Fruit fly (Drosophila melanogaster): ENCODE measurements around the gene RpL9.
A peak's percentile ranks its signal among the peaks of the same experiment; 100 is the strongest.

RpL9 gene

dm6 chr2L:10987370-10987853 lies 16.6 kb downstream of the RpL9 start, which contains the start of the genes piwi and CG12253 (continued):
- TF ChIP-seq CG2116 (GFP tag; optimal IDR thresholded peaks at IDR 0.05) = peak; percentile 57
- peak; percentile 43; the same call in 1 of the 2 replicates for TF ChIP-seq CG6689 (GFP tag; IDR thresholded peaks at IDR 0.05)
- no peak for TF ChIP-seq Rx (GFP tag; IDR thresholded peaks at IDR 0.05)
- peak; percentile 74 for TF ChIP-seq CG11247 (GFP tag; IDR thresholded peaks at IDR 0.05)
- TF ChIP-seq CkIIα-i1 (GFP tag; IDR thresholded peaks at IDR 0.05) = no peak
- TF ChIP-seq Lim3 (GFP tag; IDR thresholded peaks at IDR 0.05) = 0 out of 2 replicates have a peak, but pooled peaks have one; percentile 11
- TF ChIP-seq Blimp-1 (GFP tag; optimal IDR thresholded peaks at IDR 0.05) = no peak
- no peak for TF ChIP-seq CG7372 (GFP tag; IDR thresholded peaks at IDR 0.05)
- TF ChIP-seq CG3163 (GFP tag; optimal IDR thresholded peaks at IDR 0.05) = no peak
- peak; percentile 49; the same call in 1 of the 2 replicates for TF ChIP-seq Ada2b (GFP tag; IDR thresholded peaks at IDR 0.05)
- no peak for TF ChIP-seq exex (tag; optimal IDR thresholded peaks at IDR 0.05)
- peak; percentile 76 for TF ChIP-seq CG2712 (tag; optimal IDR thresholded peaks at IDR 0.05)
- no peak for TF ChIP-seq Trl (optimal IDR thresholded peaks at IDR 0.05)
- TF ChIP-seq Trl (GFP tag; optimal IDR thresholded peaks at IDR 0.05) = peak; percentile 20
- peak; percentile 57 for TF ChIP-seq org-1 (GFP tag; optimal IDR thresholded peaks at IDR 0.05)
- TF ChIP-seq az2 (GFP tag; optimal IDR thresholded peaks at IDR 0.05) = peak; percentile 74
- TF ChIP-seq tgo (GFP tag; IDR thresholded peaks at IDR 0.05) = peak; percentile 91
- TF ChIP-seq CG14965 (GFP tag; optimal IDR thresholded peaks at IDR 0.05; ENCODE audit: borderline replicate concordance) = no peak
- TF ChIP-seq CG30403 (GFP tag; optimal IDR thresholded peaks at IDR 0.05) = peak; percentile 93
- no peak for TF ChIP-seq prd (optimal IDR thresholded peaks at IDR 0.05)
- TF ChIP-seq prd (GFP tag; IDR thresholded peaks at IDR 0.05) = peak; percentile 44; the same call in 2 of the 3 replicates
- peak; percentile 25 for TF ChIP-seq CG9609 (GFP tag; optimal IDR thresholded peaks at IDR 0.05)
- TF ChIP-seq CG7745 (tag; optimal IDR thresholded peaks at IDR 0.05) = no peak
- peak; percentile 61 for TF ChIP-seq cato (GFP tag; optimal IDR thresholded peaks at IDR 0.05; ENCODE audit: borderline replicate concordance)
- TF ChIP-seq ewg (GFP tag; optimal IDR thresholded peaks at IDR 0.05) = peak; percentile 64
- TF ChIP-seq CG14014 (GFP tag; IDR thresholded peaks at IDR 0.05) = peak; percentile 66; the same call in 1 of the 2 replicates
- TF ChIP-seq E2f1 (GFP tag; IDR thresholded peaks at IDR 0.05) = peak; percentile 29; the same call in 1 of the 2 replicates
- TF ChIP-seq CG14441 (GFP tag; IDR thresholded peaks at IDR 0.05) = 0 out of 2 replicates have a peak, but pooled peaks have one; percentile 40
- no peak for TF ChIP-seq Mad (GFP tag; optimal IDR thresholded peaks at IDR 0.05)
- TF ChIP-seq Med (GFP tag) = peak; percentile 58
- TF ChIP-seq Antp (GFP tag; optimal IDR thresholded peaks at IDR 0.05) = peak; percentile 7
- peak; percentile 49 for TF ChIP-seq CG9727 (GFP tag; optimal IDR thresholded peaks at IDR 0.05)
- 0 out of 2 replicates have a peak, but pooled peaks have one; percentile 16 for TF ChIP-seq sna (GFP tag; IDR thresholded peaks at IDR 0.05; ENCODE audit: partially characterized antibody)
- peak; percentile 90 for TF ChIP-seq CG13424 (tag; optimal IDR thresholded peaks at IDR 0.05)
- peak; percentile 52 for TF ChIP-seq slou (GFP tag; optimal IDR thresholded peaks at IDR 0.05)
- peak; percentile 14 for TF ChIP-seq CG4820 (GFP tag; optimal IDR thresholded peaks at IDR 0.05)
- TF ChIP-seq Dek (tag; optimal IDR thresholded peaks at IDR 0.05) = no peak
- peak; percentile 54 for TF ChIP-seq CG32532 (GFP tag; IDR thresholded peaks at IDR 0.05)
- peak; percentile 83 for TF ChIP-seq HLH3B (GFP tag; IDR thresholded peaks at IDR 0.05)
- peak; percentile 50 for TF ChIP-seq HmgZ (tag; optimal IDR thresholded peaks at IDR 0.05)
- peak; percentile 41 for TF ChIP-seq CG1233 (GFP tag; optimal IDR thresholded peaks at IDR 0.05)
- TF ChIP-seq Dll (GFP tag; IDR thresholded peaks at IDR 0.05; ENCODE audit: partially characterized antibody) = no peak
- TF ChIP-seq slbo (GFP tag; IDR thresholded peaks at IDR 0.05) = peak; percentile 90
- TF ChIP-seq Scr (GFP tag; IDR thresholded peaks at IDR 0.05; ENCODE audit: partially characterized antibody) = no peak
- no peak for TF ChIP-seq sc (optimal IDR thresholded peaks at IDR 0.05)
- TF ChIP-seq sc (GFP tag; optimal IDR thresholded peaks at IDR 0.05) = peak; percentile 67
- TF ChIP-seq D19A (tag; optimal IDR thresholded peaks at IDR 0.05) = peak; percentile 70
- TF ChIP-seq bsh (GFP tag; optimal IDR thresholded peaks at IDR 0.05) = peak in 1 of 2 experiments; percentile 85
- peak; percentile 65; the same call in 1 of the 2 replicates for TF ChIP-seq al (GFP tag; IDR thresholded peaks at IDR 0.05)
- peak; percentile 42 for TF ChIP-seq CG4424 (GFP tag; optimal IDR thresholded peaks at IDR 0.05)
- no peak for TF ChIP-seq Abd-B (GFP tag; optimal IDR thresholded peaks at IDR 0.05)

All from whole organism, embryonic.